Worm (Caenorhabditis elegans) whole organism, late embryonic: ENCODE data around the gene fbxa-85.

Source experiments
- C38D4.7 ChIP-seq: fragments of 200-800 bp; sonication (Bioruptor generic); optimal IDR thresholded peaks from 2 replicates; lab custom pipeline; 2018; ENCODE audit warnings: mild to moderate bottlenecking, missing genetic modification characterization, moderate library complexity, missing compliant biosample characterization
- F13H6.1 ChIP-seq: sonication (generic microtip); optimal IDR thresholded peaks from 2 replicates; lab custom pipeline; 2016; ENCODE audit warnings: missing genetic modification characterization, missing compliant biosample characterization
- K02D7.2 ChIP-seq: sonication (generic microtip); optimal IDR thresholded peaks from 2 replicates; lab custom pipeline; 2017; ENCODE audit warnings: mild to moderate bottlenecking, missing genetic modification characterization, missing compliant biosample characterization
- T23F11.4 ChIP-seq: fragments of 200-800 bp; sonication (Bioruptor generic); optimal IDR thresholded peaks from 2 replicates; lab custom pipeline; 2018; ENCODE audit warnings: mild to moderate bottlenecking, missing genetic modification characterization, missing compliant biosample characterization
- ahr-1 ChIP-seq: sonication (generic microtip); optimal IDR thresholded peaks from 2 replicates; lab custom pipeline; 2016; ENCODE audit warnings: missing genetic modification characterization, missing compliant biosample characterization
- ceh-14 ChIP-seq: sonication (generic microtip); optimal IDR thresholded peaks from 2 replicates; lab custom pipeline; 2016; ENCODE audit warnings: missing genotype, missing genetic modification characterization, missing compliant biosample characterization
- ceh-2 ChIP-seq: sonication (generic microtip); optimal IDR thresholded peaks from 2 replicates; lab custom pipeline; 2016; ENCODE audit warnings: missing genotype, missing genetic modification characterization, missing compliant biosample characterization
- ceh-22 ChIP-seq: sonication (generic microtip); optimal IDR thresholded peaks from 2 replicates; lab custom pipeline; 2017; ENCODE audit warnings: missing biosample characterization, missing genetic modification characterization
- ceh-30 ChIP-seq: fragments of 150-350 bp; optimal IDR thresholded peaks from 2 replicates; lab custom pipeline; 2014; ENCODE audit warnings: missing biosample characterization, missing genetic modification characterization
- ceh-34 ChIP-seq: sonication (generic microtip); optimal IDR thresholded peaks from 2 replicates; lab custom pipeline; 2016; ENCODE audit warnings: mild to moderate bottlenecking, missing genetic modification characterization, missing compliant biosample characterization
- ceh-45 ChIP-seq: fragments of 200-800 bp; sonication (Bioruptor generic); IDR thresholded peaks from 2 replicates; pipeline ENCODE4 v1.3.6; 2022; ENCODE audit warnings: missing genetic modification reagents, missing genetic modification characterization, missing compliant biosample characterization
- ceh-6 ChIP-seq: fragments of 200-800 bp; sonication (Bioruptor generic); optimal IDR thresholded peaks from 2 replicates; lab custom pipeline; 2018; ENCODE audit warnings: mild to moderate bottlenecking, missing genetic modification characterization, missing compliant biosample characterization
- ceh-9 ChIP-seq: sonication (generic microtip); optimal IDR thresholded peaks from 2 replicates; lab custom pipeline; 2016; ENCODE audit warnings: mild to moderate bottlenecking, missing genetic modification characterization, inconsistent platforms, missing compliant biosample characterization
- che-1 ChIP-seq: sonication (generic microtip); optimal IDR thresholded peaks from 2 replicates; lab custom pipeline; 2016; ENCODE audit warnings: mild to moderate bottlenecking, missing genetic modification characterization, missing compliant biosample characterization
- dve-1 ChIP-seq: sonication (generic microtip); optimal IDR thresholded peaks from 2 replicates; lab custom pipeline; 2017; ENCODE audit warnings: antibody characterized with exemption, mild to moderate bottlenecking, missing genetic modification characterization, missing compliant biosample characterization
- elt-2 ChIP-seq: sonication (generic microtip); optimal IDR thresholded peaks from 2 replicates; lab custom pipeline; 2016; ENCODE audit warnings: missing genetic modification reagents, missing genetic modification characterization, missing compliant biosample characterization
- elt-4 ChIP-seq: sonication (generic microtip); optimal IDR thresholded peaks from 2 replicates; lab custom pipeline; 2016; ENCODE audit warnings: missing genetic modification characterization, missing compliant biosample characterization
- eyg-1 ChIP-seq: sonication (generic microtip); optimal IDR thresholded peaks from 2 replicates; lab custom pipeline; 2016; ENCODE audit warnings: missing genotype, missing genetic modification characterization, missing compliant biosample characterization
- fax-1 ChIP-seq: sonication (generic microtip); optimal IDR thresholded peaks from 2 replicates; lab custom pipeline; 2016; ENCODE audit warnings: missing genotype, missing genetic modification characterization, missing compliant biosample characterization
- fkh-6 ChIP-seq: sonication (generic microtip); optimal IDR thresholded peaks from 2 replicates; lab custom pipeline; 2016; ENCODE audit warnings: missing genetic modification characterization, missing compliant biosample characterization
- gmeb-2 ChIP-seq: sonication (generic microtip); optimal IDR thresholded peaks from 2 replicates; lab custom pipeline; 2016; ENCODE audit warnings: missing genetic modification characterization, inconsistent platforms, missing compliant biosample characterization
- hlh-13 ChIP-seq: fragments of 200-800 bp; sonication (Bioruptor generic); optimal IDR thresholded peaks from 2 replicates; lab custom pipeline; 2018; ENCODE audit warnings: mild to moderate bottlenecking, missing genetic modification characterization, missing compliant biosample characterization
- hlh-15 ChIP-seq: sonication (generic microtip); optimal IDR thresholded peaks from 2 replicates; lab custom pipeline; 2016; ENCODE audit warnings: missing genetic modification characterization, missing compliant biosample characterization
- hlh-8 ChIP-seq: sonication (generic microtip); optimal IDR thresholded peaks from 2 replicates; lab custom pipeline; 2016; ENCODE audit warnings: missing genotype, missing genetic modification characterization, missing compliant biosample characterization
- lin-11 ChIP-seq: fragments of 200-800 bp; sonication (Bioruptor generic); optimal IDR thresholded peaks from 2 replicates; lab custom pipeline; 2018; ENCODE audit warnings: mild to moderate bottlenecking, missing genetic modification characterization, missing compliant biosample characterization
- madf-2 ChIP-seq: sonication (generic microtip); optimal IDR thresholded peaks from 2 replicates; lab custom pipeline; 2017; ENCODE audit warnings: missing genetic modification characterization, missing compliant biosample characterization
- mec-3 ChIP-seq: sonication (generic microtip); optimal IDR thresholded peaks from 2 replicates; lab custom pipeline; 2016; ENCODE audit warnings: borderline replicate concordance, missing genetic modification characterization, missing compliant biosample characterization
- nhr-232 ChIP-seq: sonication (generic microtip); optimal IDR thresholded peaks from 2 replicates; lab custom pipeline; 2016; ENCODE audit warnings: missing genetic modification characterization, missing compliant biosample characterization
- pag-3 ChIP-seq: sonication (generic microtip); optimal IDR thresholded peaks from 2 replicates; lab custom pipeline; 2016; ENCODE audit warnings: missing compliant biosample characterization, missing genetic modification characterization, borderline replicate concordance
- pat-9 ChIP-seq: fragments of 200-800 bp; sonication (Bioruptor generic); optimal IDR thresholded peaks from 2 replicates; lab custom pipeline; 2018; ENCODE audit warnings: mild to moderate bottlenecking, missing genetic modification characterization, moderate library complexity, missing compliant biosample characterization
- pros-1 ChIP-seq: fragments of 150-350 bp; optimal IDR thresholded peaks from 2 replicates; lab custom pipeline; 2014; ENCODE audit warnings: missing biosample characterization, missing genetic modification reagents, missing genetic modification characterization
- ref-2 ChIP-seq: sonication (generic microtip); optimal IDR thresholded peaks from 2 replicates; lab custom pipeline; 2016; ENCODE audit warnings: missing genetic modification characterization, missing compliant biosample characterization
- sdc-2 ChIP-seq: sonication (generic microtip); optimal IDR thresholded peaks from 2 replicates; lab custom pipeline; 2016; ENCODE audit warnings: missing genotype, missing genetic modification characterization, missing compliant biosample characterization
- sox-2 ChIP-seq: fragments of 200-800 bp; sonication (Bioruptor generic); IDR thresholded peaks from 2 replicates; pipeline ENCODE4 v1.3.6; 2022; ENCODE audit warnings: missing genetic modification reagents, missing genetic modification characterization, missing compliant biosample characterization
- syd-9 ChIP-seq: sonication (generic microtip); optimal IDR thresholded peaks from 2 replicates; lab custom pipeline; 2016; ENCODE audit warnings: mild to moderate bottlenecking, missing genetic modification characterization, moderate library complexity, missing compliant biosample characterization
- zip-5 ChIP-seq: sonication (generic microtip); optimal IDR thresholded peaks from 2 replicates; lab custom pipeline; 2016; ENCODE audit warnings: missing genetic modification characterization, missing compliant biosample characterization
- ztf-16 ChIP-seq: sonication (generic microtip); optimal IDR thresholded peaks from 2 replicates; lab custom pipeline; 2017; ENCODE audit warnings: missing genetic modification characterization, missing compliant biosample characterization

The fbxa-85 gene

DNA sequence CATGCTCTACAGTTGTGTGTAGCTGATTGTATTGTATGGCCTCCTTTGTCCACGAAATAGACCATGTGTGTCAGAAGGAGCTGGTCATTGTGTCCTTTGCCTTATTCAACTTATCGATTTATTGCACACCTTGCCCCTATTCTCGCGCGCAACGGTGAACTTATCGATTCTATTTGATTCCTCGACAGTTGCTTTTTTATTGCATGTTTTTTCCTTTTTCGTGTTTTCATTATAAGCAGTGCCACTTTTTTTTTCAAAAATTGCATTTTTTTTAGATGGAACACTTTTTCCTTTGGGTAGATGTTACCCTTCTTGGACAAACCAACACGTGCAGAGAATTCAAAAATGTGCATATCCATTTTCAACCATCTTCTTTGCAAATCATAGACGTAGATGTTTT is 14.3 kb downstream of the fbxa-85 start, which contains the start of gene K10G4.10:
TSS of gene K10G4.10 (plus strand) at position 301 of the 400 bp plus-strand sequence.
- TF ChIP-seq pat-9 (tag; lab: Kevin White, UChicago) (no peak), F13H6.1 (no peak), T23F11.4 (no peak), hlh-8 (tag; lab: Kevin White, UChicago) (no peak), che-1 (tag; lab: Kevin White, UChicago) (no peak), zip-5 (tag; lab: Kevin White, UChicago) (no peak), lin-11 (tag; lab: Kevin White, UChicago) (no peak), K02D7.2 (tag; lab: Kevin White, UChicago) (no peak), dve-1 (tag; lab: Kevin White, UChicago) (no peak), fax-1 (tag; lab: Kevin White, UChicago) (no peak), ahr-1 (tag; lab: Kevin White, UChicago) (no peak), pros-1 (no peak), ceh-9 (no peak), madf-2 (tag; lab: Kevin White, UChicago) (no peak), nhr-232 (tag; lab: Kevin White, UChicago) (no peak)

DNA sequence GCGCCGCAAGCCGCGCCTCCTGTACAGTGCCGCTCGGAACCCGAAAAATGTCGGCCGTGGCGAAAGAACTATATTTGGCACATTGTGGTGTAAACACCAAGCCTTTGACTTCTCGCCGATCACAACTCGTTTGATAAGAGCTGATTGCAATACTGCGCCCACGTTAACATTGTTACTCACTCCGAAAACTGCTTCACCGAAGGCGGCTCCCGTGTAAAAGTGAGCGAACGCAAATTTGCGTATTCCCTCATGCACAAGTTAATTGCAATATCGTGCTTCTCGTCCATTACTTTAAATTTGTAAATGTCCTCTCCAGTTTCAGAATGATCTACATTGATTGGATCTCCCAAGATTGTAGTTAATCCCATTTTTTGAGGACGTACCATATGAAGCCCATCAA is 25.2 kb downstream of the fbxa-85 start:
- TF ChIP-seq ahr-1 (tag; lab: Kevin White, UChicago) (no peak), ceh-6 (GFP tag; lab: Kevin White, UChicago) (no peak), ceh-30 (tag; lab: Kevin White, UChicago) (no peak), ceh-45 (GFP tag; lab: Robert Waterston, UW) (no peak), ceh-14 (tag; lab: Kevin White, UChicago) (no peak), sdc-2 (tag; lab: Kevin White, UChicago) (no peak), sox-2 (GFP tag; lab: Robert Waterston, UW) (no peak), gmeb-2 (tag; lab: Kevin White, UChicago) (no peak)

DNA sequence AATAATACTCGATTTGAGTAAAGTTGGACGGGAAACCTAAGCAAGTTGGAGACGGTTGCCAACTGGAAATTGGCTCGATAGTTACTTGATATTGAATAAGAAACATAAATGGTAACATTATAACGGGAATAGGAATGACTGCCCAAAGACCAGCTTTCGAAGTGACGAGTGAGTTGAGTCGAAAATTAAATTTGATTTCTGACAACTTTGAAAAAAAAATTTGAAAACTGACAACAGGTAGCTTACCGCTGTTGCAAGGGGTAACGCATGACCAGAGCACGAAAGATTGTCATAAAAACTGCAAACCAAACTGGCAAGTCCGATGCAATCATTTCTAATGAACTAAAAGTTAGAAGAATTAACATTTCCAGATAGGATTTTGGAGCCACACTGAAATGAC is 33.8 kb downstream of the fbxa-85 start:
- TF ChIP-seq ahr-1 (tag; lab: Kevin White, UChicago) = no peak
- TF ChIP-seq elt-4 (tag; lab: Kevin White, UChicago) = no peak
- TF ChIP-seq madf-2 (tag; lab: Kevin White, UChicago) = no peak
- TF ChIP-seq mec-3 (tag; lab: Kevin White, UChicago) = no peak
- no peak for TF ChIP-seq sdc-2 (tag; lab: Kevin White, UChicago)
- no peak for TF ChIP-seq C38D4.7 (GFP tag; lab: Kevin White, UChicago)
- no peak for TF ChIP-seq pag-3 (tag; lab: Kevin White, UChicago)
- TF ChIP-seq ceh-34 (tag; lab: Kevin White, UChicago) = no peak
- TF ChIP-seq ceh-14 (tag; lab: Kevin White, UChicago) = no peak
- TF ChIP-seq ceh-2 (tag; lab: Kevin White, UChicago) = no peak
- no peak for TF ChIP-seq ceh-22 (tag; lab: Kevin White, UChicago)
- no peak for TF ChIP-seq hlh-13 (GFP tag; lab: Kevin White, UChicago)
- TF ChIP-seq hlh-15 = no peak
- no peak for TF ChIP-seq elt-2 (tag; lab: Kevin White, UChicago)
- no peak for TF ChIP-seq syd-9 (tag; lab: Kevin White, UChicago)
- TF ChIP-seq eyg-1 (tag; lab: Kevin White, UChicago) = no peak
- no peak for TF ChIP-seq ref-2 (tag; lab: Kevin White, UChicago)

DNA sequence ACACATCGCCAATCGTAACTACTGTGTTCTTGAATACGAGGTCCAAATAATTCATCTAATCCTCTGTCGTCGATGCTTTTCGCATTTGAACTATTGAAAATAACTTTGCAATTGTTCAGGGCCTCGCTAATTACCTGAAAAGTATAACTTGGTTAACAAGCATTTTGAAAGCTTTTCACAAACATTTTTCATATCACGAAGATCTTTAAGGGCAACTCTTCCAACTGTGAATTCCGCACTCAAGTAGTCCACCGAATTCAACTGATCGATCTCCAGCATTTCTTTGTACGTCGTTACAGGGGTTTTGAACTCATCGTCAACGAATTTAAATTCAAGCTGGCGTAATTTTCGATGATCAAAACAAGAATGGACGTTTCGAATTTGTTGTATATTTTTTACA is 37.5 kb downstream of the fbxa-85 start:
- no peak for TF ChIP-seq ztf-16
- TF ChIP-seq fkh-6 (tag; lab: Kevin White, UChicago) = no peak
- TF ChIP-seq hlh-8 (tag; lab: Kevin White, UChicago) = no peak
- no peak for TF ChIP-seq pat-9 (tag; lab: Kevin White, UChicago)
